Worm (Caenorhabditis elegans): Measurements from ENCODE around the gene F48E8.2.
A peak's percentile ranks its signal among the peaks of the same experiment; 100 is the strongest.

F48E8.2 gene

DNA sequence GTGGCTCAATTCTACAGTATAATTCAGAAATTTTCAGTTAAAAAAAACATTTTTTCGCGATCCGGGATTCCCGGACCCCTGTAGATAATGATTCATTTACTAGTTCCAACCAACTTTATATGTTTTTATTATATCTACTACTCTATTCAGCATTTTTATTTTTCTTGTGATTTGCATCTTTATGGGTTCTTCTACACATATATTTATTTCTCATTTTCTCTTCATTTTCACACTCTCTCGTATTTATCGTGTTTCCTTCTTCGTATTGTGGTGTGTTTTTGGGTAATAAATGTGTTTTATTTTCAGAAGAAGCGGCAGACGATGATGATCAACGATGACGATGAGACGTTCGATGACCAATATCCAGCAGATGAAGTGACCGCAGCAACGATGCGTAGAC is at the start of gene F48E8.2:
Gene F48E8.2 (plus strand): TSS at position 301 of the 400 bp plus-strand sequence.
- TF ChIP-seq gmeb-1 (tag; optimal IDR thresholded peaks at IDR 0.05): no peak
- TF ChIP-seq C34F6.9 (tag; optimal IDR thresholded peaks at IDR 0.05): no peak

DNA sequence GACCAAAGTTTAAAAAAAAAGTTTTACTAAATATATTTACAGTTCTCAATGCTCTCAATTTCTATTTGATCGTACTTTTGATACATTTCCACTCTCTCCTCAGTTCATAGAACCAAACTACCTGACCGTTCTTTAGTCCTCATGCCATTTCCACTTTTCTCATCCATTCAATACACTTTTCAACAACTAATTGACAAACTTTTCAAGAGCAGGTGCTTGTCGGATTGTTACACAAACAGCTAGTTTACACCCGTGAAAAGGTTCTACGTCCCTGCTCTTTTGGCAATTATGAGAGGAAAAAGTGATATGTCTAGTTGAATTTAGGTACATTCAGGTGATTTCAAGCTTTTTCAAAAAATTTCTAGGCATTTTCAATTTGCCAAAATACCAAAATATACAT is 46.3 kb upstream of the F48E8.2 start:
- TF ChIP-seq lsy-2 (tag; optimal IDR thresholded peaks at IDR 0.05) (peak in 1 of 2 experiments; percentile 25), sma-9 (GFP tag; optimal IDR thresholded peaks at IDR 0.05) (peak; percentile 35), sma-9 (tag; optimal IDR thresholded peaks at IDR 0.05) (no peak), blmp-1 (tag; optimal IDR thresholded peaks at IDR 0.05; ENCODE audit: insufficient read depth) (no peak), nhr-129 (tag; optimal IDR thresholded peaks at IDR 0.05) (peak; percentile 23)

DNA sequence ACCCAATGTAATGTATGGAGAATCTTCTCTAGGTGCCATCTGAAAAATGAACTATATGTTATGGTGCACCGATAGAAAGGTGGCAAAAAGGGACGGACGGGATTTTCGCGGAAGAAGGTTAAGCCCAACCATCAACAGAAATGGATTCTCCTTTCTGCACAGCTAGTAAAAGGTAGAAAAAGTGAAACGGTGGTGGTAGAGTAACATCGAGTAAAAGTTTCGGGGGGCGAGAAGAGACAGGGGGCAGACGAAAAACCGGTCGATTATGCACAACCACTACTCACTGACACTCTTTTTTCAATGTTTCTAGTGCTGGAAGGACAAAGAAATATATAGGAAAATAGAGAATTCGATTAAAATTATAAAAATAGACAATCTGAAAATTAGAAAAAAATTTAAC is 44.6 kb upstream of the F48E8.2 start:
- no peak for TF ChIP-seq fos-1 (tag; optimal IDR thresholded peaks at IDR 0.05)
- no peak for TF ChIP-seq nhr-21 (tag; optimal IDR thresholded peaks at IDR 0.05)
- no peak for TF ChIP-seq ztf-1 (GFP tag; conservative IDR thresholded peaks at IDR 0.05)
- no peak for TF ChIP-seq R02D3.7 (tag; optimal IDR thresholded peaks at IDR 0.05)
- no peak for TF ChIP-seq lin-11 (tag; optimal IDR thresholded peaks at IDR 0.05)
- no peak for TF ChIP-seq mdl-1 (tag; optimal IDR thresholded peaks at IDR 0.05)
- TF ChIP-seq ama-1 (optimal IDR thresholded peaks at IDR 0.05): no peak
- TF ChIP-seq blmp-1 (tag; optimal IDR thresholded peaks at IDR 0.05; ENCODE audit: insufficient read depth): peak; percentile 63

DNA sequence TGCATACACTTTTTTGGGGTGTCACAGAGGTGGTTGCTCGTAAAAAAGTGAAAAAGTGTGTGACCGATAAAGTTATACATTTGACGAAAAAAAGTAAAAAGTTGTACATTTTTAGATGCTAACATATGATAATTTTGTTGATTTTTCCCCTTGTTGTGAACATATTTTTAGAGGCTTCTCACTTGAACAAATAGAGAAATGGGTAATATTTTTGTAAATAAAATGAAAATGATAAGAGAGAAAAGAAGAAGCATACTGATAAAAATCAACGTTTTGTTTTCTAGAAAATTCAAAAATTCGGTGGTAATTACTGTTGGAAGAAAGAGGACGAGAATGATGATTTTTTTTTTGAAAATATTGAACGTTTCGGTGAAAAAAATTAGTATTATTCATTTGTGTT is 43.9 kb upstream of the F48E8.2 start:
- no peak for TF ChIP-seq ceh-16 (tag; optimal IDR thresholded peaks at IDR 0.05)
- peak; percentile 26 for TF ChIP-seq fos-1 (tag; optimal IDR thresholded peaks at IDR 0.05)
- TF ChIP-seq R02D3.7 (tag; optimal IDR thresholded peaks at IDR 0.05): no peak

DNA sequence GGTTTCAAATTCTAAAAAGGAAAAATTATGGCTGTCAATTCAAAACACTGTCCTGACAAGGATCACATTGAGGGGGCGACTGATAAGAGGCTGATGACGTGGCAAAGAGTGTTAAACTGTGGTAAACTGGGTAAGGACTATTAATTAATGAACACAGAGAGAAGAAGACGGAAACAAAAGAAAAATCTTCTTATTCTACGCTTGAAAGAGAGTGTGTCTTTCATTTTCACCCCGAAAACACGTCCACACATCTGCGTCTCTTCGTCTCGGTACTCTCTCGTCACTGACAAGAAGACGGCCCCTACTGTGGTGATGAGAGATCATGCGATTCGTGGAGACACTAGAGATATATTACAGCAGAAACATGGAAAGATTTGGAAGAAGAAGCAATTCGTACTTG is 42.8 kb upstream of the F48E8.2 start:
- TF ChIP-seq nhr-25 (tag; optimal IDR thresholded peaks at IDR 0.05): peak; percentile 7
- TF ChIP-seq lsy-2 (tag; optimal IDR thresholded peaks at IDR 0.05): peak in 1 of 2 experiments; percentile 49
- peak; percentile 9 for TF ChIP-seq fos-1 (tag; optimal IDR thresholded peaks at IDR 0.05)
- TF ChIP-seq peb-1 (tag; optimal IDR thresholded peaks at IDR 0.05): no peak
- TF ChIP-seq nhr-129 (tag; optimal IDR thresholded peaks at IDR 0.05): peak; percentile 36
- TF ChIP-seq crh-2 (tag; optimal IDR thresholded peaks at IDR 0.05): peak; percentile 97
- no peak for TF ChIP-seq alr-1 (tag; optimal IDR thresholded peaks at IDR 0.05)
- peak; percentile 35 for TF ChIP-seq sma-3 (GFP tag; optimal IDR thresholded peaks at IDR 0.05)
- no peak for TF ChIP-seq elt-1 (tag; optimal IDR thresholded peaks at IDR 0.05)
- TF ChIP-seq sem-4 (tag; optimal IDR thresholded peaks at IDR 0.05): peak; percentile 71
- peak; percentile 56 for TF ChIP-seq sma-9 (GFP tag; optimal IDR thresholded peaks at IDR 0.05)
- no peak for TF ChIP-seq sma-9 (tag; optimal IDR thresholded peaks at IDR 0.05)
- no peak for TF ChIP-seq elt-3 (tag; optimal IDR thresholded peaks at IDR 0.05)
- TF ChIP-seq blmp-1 (tag; optimal IDR thresholded peaks at IDR 0.05; ENCODE audit: insufficient read depth): peak; percentile 68
- TF ChIP-seq F13H6.1 (tag; optimal IDR thresholded peaks at IDR 0.05): peak; percentile 52
- TF ChIP-seq nhr-21 (tag; optimal IDR thresholded peaks at IDR 0.05): peak; percentile 46

DNA sequence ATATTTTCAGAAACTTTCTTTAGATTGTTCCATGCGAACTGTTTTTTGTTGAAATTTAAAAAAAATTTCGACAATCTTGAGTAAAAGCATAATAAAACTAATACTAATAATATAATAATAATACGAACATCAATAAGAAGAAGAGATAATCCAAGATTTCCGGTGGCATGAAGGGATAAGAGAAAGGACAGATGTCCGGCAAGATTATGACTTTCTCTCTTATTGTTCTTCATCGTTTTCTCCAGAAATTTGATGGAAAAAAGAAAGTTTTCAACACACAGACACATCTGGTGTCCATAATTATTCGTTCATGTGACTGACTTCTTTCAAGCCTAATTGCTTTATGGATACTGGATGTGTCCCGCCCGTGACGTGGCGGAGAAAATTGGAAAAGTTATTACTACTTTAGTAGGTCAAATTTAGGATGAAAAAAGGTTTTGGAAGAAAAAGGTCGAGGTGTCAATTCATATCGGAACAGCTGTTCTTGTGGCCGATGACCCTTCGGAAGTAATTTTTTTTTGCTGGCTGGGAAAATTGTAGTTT is 41.5 kb upstream of the F48E8.2 start:
- no peak for TF ChIP-seq gmeb-1 (tag; optimal IDR thresholded peaks at IDR 0.05)
- TF ChIP-seq blmp-1 (tag; optimal IDR thresholded peaks at IDR 0.05; ENCODE audit: insufficient read depth): peak; percentile 34

DNA sequence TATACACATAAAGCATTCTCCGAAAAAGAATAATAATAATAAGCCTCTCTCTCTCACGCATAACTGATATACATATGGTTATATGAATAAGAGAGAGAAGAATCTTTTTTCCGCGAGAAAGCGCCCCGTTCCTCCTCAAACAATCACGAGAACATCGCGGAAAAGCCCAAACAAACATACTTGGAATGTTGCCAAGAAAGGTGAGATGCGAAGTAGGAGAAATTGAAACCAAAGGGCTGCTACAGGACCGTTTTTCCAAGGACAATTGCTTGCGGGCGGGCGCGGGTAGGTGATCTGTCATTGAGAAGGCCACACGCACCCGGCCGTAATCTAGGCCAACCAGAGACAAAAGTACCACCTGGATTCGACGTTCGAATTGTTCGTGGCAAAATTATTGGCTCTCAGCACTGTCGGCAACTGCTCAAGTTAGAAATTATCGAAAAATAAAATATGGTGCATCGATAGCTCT is 40.5 kb upstream of the F48E8.2 start, which contains the start of gene dnj-24:
Gene dnj-24 (minus strand): TSS at position 419 of the 469 bp plus-strand sequence.
- no peak for TF ChIP-seq lin-11 (tag; optimal IDR thresholded peaks at IDR 0.05)
- TF ChIP-seq ama-1 (optimal IDR thresholded peaks at IDR 0.05): no peak
- no peak for TF ChIP-seq elt-1 (tag; optimal IDR thresholded peaks at IDR 0.05)
- TF ChIP-seq ztf-1 (GFP tag; conservative IDR thresholded peaks at IDR 0.05): no peak
- TF ChIP-seq nhr-237 (tag; optimal IDR thresholded peaks at IDR 0.05): no peak
- TF ChIP-seq nhr-77 (tag; optimal IDR thresholded peaks at IDR 0.05): no peak
- TF ChIP-seq sma-3 (GFP tag; optimal IDR thresholded peaks at IDR 0.05): peak; percentile 4
- no peak for TF ChIP-seq egl-27 (tag; optimal IDR thresholded peaks at IDR 0.05)
- peak; percentile 1 for TF ChIP-seq ceh-16 (tag; optimal IDR thresholded peaks at IDR 0.05)
- TF ChIP-seq lin-39 (tag; optimal IDR thresholded peaks at IDR 0.05): no peak
- no peak for TF ChIP-seq lsy-2 (tag; optimal IDR thresholded peaks at IDR 0.05)

Data from whole organism, L2 larva.